Fruit fly (Drosophila melanogaster): ENCODE data around the gene CG1271.
A peak's percentile ranks its signal among the peaks of the same experiment; 100 is the strongest.

Gene CG1271

DNA sequence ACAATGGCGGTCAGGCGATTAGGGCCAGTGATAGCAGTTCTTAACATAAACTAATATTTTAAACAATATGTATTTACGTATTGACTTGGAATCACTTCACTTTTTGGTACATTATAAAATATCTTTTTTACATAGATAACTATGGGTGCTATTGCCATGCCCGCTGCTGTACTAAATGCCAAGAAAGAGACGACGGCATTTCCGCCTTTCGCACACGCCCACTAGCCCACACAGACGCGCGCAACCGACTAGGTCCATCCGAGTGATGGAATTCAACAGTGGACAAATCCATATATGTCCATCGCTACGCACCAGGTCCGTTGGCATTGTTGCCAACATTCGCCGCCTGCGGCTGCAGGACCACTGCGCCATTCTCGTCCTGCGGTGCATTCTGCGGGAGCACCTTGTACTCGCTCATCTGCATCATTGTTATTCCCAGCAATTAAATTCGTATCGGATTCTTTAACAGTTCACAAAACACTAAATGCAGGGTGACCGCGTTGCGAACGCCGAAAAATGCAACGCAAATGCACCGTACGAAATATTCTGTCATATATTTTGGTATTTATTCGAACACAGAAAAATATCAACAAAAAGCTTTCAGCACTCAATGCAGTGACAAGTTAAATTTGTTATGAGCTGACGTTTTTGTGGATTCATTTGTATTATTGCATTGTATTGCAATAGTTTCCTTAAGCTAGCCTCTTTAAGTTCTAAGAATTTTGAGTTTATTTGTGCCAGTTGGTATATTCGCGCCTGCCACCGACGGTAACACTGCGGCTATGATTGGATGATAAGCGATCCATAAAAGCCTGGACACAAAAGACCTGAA is 5.8 kb upstream of the CG1271 start, which contains the start of the genes scramb2 and Sk2 (continued):
- TF ChIP-seq CG6813 (GFP tag; optimal IDR thresholded peaks at IDR 0.05) (peak; percentile 96), nerfin-1 (tag; optimal IDR thresholded peaks at IDR 0.05) (peak; percentile 93), CG1602 (GFP tag; optimal IDR thresholded peaks at IDR 0.05) (peak; percentile 89), HmgZ (tag; optimal IDR thresholded peaks at IDR 0.05) (peak; percentile 96), CG16815 (GFP tag; optimal IDR thresholded peaks at IDR 0.05) (peak; percentile 86), CG31365 (tag; optimal IDR thresholded peaks at IDR 0.05) (peak; percentile 85), CG42726 (GFP tag; IDR thresholded peaks at IDR 0.05; ENCODE audit: partially characterized antibody) (no peak), schlank (tag; optimal IDR thresholded peaks at IDR 0.05) (peak; percentile 86), Camta (GFP tag; optimal IDR thresholded peaks at IDR 0.05) (peak; percentile 80), Mad (GFP tag; optimal IDR thresholded peaks at IDR 0.05) (peak; percentile 91), CG12769 (tag; optimal IDR thresholded peaks at IDR 0.05) (peak; percentile 96), CG10979 (tag; optimal IDR thresholded peaks at IDR 0.05) (peak; percentile 94), BtbVII (GFP tag; optimal IDR thresholded peaks at IDR 0.05) (peak; percentile 94), CG7556 (GFP tag; optimal IDR thresholded peaks at IDR 0.05) (peak; percentile 95), CG10543 (GFP tag; optimal IDR thresholded peaks at IDR 0.05) (peak; percentile 86), chm (GFP tag; IDR thresholded peaks at IDR 0.05) (peak; percentile 96), ewg (GFP tag; optimal IDR thresholded peaks at IDR 0.05) (peak; percentile 87), gcm (GFP tag; optimal IDR thresholded peaks at IDR 0.05) (peak; percentile 94), seq (GFP tag; IDR thresholded peaks at IDR 0.05) (peak; percentile 96), sqz (GFP tag; optimal IDR thresholded peaks at IDR 0.05) (peak; percentile 95), Atf-2 (GFP tag; optimal IDR thresholded peaks at IDR 0.05) (peak; percentile 74), D (optimal IDR thresholded peaks at IDR 0.05) (no peak), D (GFP tag; optimal IDR thresholded peaks at IDR 0.05) (peak; percentile 95), Dek (tag; optimal IDR thresholded peaks at IDR 0.05) (peak; percentile 94), CG7745 (tag; optimal IDR thresholded peaks at IDR 0.05) (peak; percentile 7), maf-S (GFP tag; optimal IDR thresholded peaks at IDR 0.05) (peak; percentile 80), CG10431 (GFP tag; optimal IDR thresholded peaks at IDR 0.05) (peak; percentile 85), inv (GFP tag; IDR thresholded peaks at IDR 0.05; ENCODE audit: partially characterized antibody) (no peak), E2f2 (GFP tag; IDR thresholded peaks at IDR 0.05) (peak; percentile 78), prd (optimal IDR thresholded peaks at IDR 0.05) (no peak), prd (GFP tag; IDR thresholded peaks at IDR 0.05) (peak; percentile 97), lola (GFP tag; optimal IDR thresholded peaks at IDR 0.05) (peak in 1 of 3 experiments; percentile 87), hb (GFP tag; IDR thresholded peaks at IDR 0.05; ENCODE audit: partially characterized antibody) (no peak), tap (tag; optimal IDR thresholded peaks at IDR 0.05) (peak; percentile 94), nau (GFP tag; optimal IDR thresholded peaks at IDR 0.05) (peak; percentile 94), CG43689 (GFP tag; IDR thresholded peaks at IDR 0.05) (peak; percentile 77), Bdp1 (GFP tag; optimal IDR thresholded peaks at IDR 0.05) (peak; percentile 75), Hr78 (GFP tag; optimal IDR thresholded peaks at IDR 0.05) (peak in 1 of 2 experiments; percentile 81), CG6683 (GFP tag; optimal IDR thresholded peaks at IDR 0.05) (peak; percentile 92), NFAT (GFP tag; IDR thresholded peaks at IDR 0.05) (peak; percentile 94), HLH54F (GFP tag; optimal IDR thresholded peaks at IDR 0.05) (peak; percentile 85), chn (GFP tag; optimal IDR thresholded peaks at IDR 0.05) (peak; percentile 89), E2f1 (GFP tag; IDR thresholded peaks at IDR 0.05) (peak; percentile 92), gro (GFP tag; optimal IDR thresholded peaks at IDR 0.05) (peak; percentile 89), pzg (GFP tag; optimal IDR thresholded peaks at IDR 0.05) (peak; percentile 73), ab (GFP tag; optimal IDR thresholded peaks at IDR 0.05) (peak; percentile 71), MESR4 (GFP tag; optimal IDR thresholded peaks at IDR 0.05) (peak; percentile 67), Nf-YC (tag; optimal IDR thresholded peaks at IDR 0.05) (peak; percentile 91)
